Fruit fly (Drosophila melanogaster) whole organism, embryonic: ENCODE data around the gene bsh.

ENCODE experiments used
- Awh ChIP-seq: fragments of 200-800 bp; sonication (Bioruptor generic); IDR thresholded peaks from 2 replicates; pipeline ENCODE4, ENCODE4 v1.3.6; 2022; ENCODE audit warnings: missing biosample characterization, missing genetic modification characterization
- CG10979 ChIP-seq: fragments of 200-800 bp; sonication (Bioruptor generic); optimal IDR thresholded peaks from 2 replicates; lab custom pipeline; 2018; ENCODE audit warnings: missing biosample characterization, mild to moderate bottlenecking, missing genetic modification characterization, moderate library complexity
- CG11398 ChIP-seq: fragments of 200-800 bp; sonication (Bioruptor generic); optimal IDR thresholded peaks from 2 replicates; lab custom pipeline; 2016; ENCODE audit warnings: missing biosample characterization, missing genetic modification characterization
- CG11560 ChIP-seq: fragments of 200-800 bp; sonication (Bioruptor generic); IDR thresholded peaks from 3 replicates; pipeline ENCODE4 v1.3.6; 2022; ENCODE audit warnings: missing biosample characterization, missing genetic modification characterization
- CG12659 ChIP-seq: fragments of 200-800 bp; sonication (Bioruptor generic); optimal IDR thresholded peaks from 3 replicates; lab custom pipeline; 2017; ENCODE audit warnings: mild to moderate bottlenecking, missing biosample characterization, missing genetic modification reagents, missing genetic modification characterization
- CG14667 ChIP-seq: fragments of 200-800 bp; sonication (Bioruptor generic); IDR thresholded peaks from 2 replicates; pipeline ENCODE4 v1.3.6; 2022; ENCODE audit warnings: missing biosample characterization, missing genetic modification characterization
- CG15011 ChIP-seq: fragments of 200-800 bp; sonication (Bioruptor generic); optimal IDR thresholded peaks from 3 replicates; lab custom pipeline; 2018; ENCODE audit warnings: missing biosample characterization, mild to moderate bottlenecking, missing genetic modification characterization
- CG1529 ChIP-seq: fragments of 200-800 bp; sonication (Bioruptor generic); optimal IDR thresholded peaks from 3 replicates; lab custom pipeline; 2018; ENCODE audit warnings: missing biosample characterization, missing genetic modification characterization
- CG1647 ChIP-seq: fragments of 200-800 bp; sonication (Bioruptor generic); optimal IDR thresholded peaks from 3 replicates; lab custom pipeline; 2016; ENCODE audit warnings: missing biosample characterization, missing genetic modification characterization
- CG18011 ChIP-seq: fragments of 200-800 bp; sonication (Bioruptor generic); optimal IDR thresholded peaks from 2 replicates; lab custom pipeline; 2017; ENCODE audit warnings: missing biosample characterization, missing genetic modification characterization, mild to moderate bottlenecking, moderate library complexity, missing genotype
- CG18476 ChIP-seq: fragments of 200-800 bp; sonication (Bioruptor generic); optimal IDR thresholded peaks from 2 replicates; lab custom pipeline; 2016; ENCODE audit warnings: missing biosample characterization, mild to moderate bottlenecking, missing genetic modification characterization
- CG2116 ChIP-seq: fragments of 200-800 bp; sonication (Bioruptor generic); optimal IDR thresholded peaks from 3 replicates; lab custom pipeline; 2018; ENCODE audit warnings: missing biosample characterization, mild to moderate bottlenecking, missing genetic modification characterization
- CG2129 ChIP-seq: fragments of 200-800 bp; sonication (Bioruptor generic); IDR thresholded peaks from 2 replicates; pipeline ENCODE4 v1.3.6; 2022; ENCODE audit warnings: missing biosample characterization, missing genetic modification characterization; ENCODE audit not compliant: partially characterized antibody
- CG32772 ChIP-seq: fragments of 200-800 bp; sonication (Bioruptor generic); IDR thresholded peaks from 2 replicates; pipeline ENCODE4 v1.3.6; 2022; ENCODE audit warnings: missing biosample characterization, missing genetic modification characterization
- CG3407 ChIP-seq: fragments of 200-800 bp; sonication (Bioruptor generic); optimal IDR thresholded peaks from 2 replicates; lab custom pipeline; 2018; ENCODE audit warnings: missing biosample characterization, mild to moderate bottlenecking, missing genetic modification characterization
- CG34376 ChIP-seq: fragments of 200-800 bp; sonication (Bioruptor generic); optimal IDR thresholded peaks from 2 replicates; lab custom pipeline; 2018; ENCODE audit warnings: missing biosample characterization, mild to moderate bottlenecking, missing genetic modification characterization
- CG42726 ChIP-seq: fragments of 200-800 bp; sonication (Bioruptor generic); IDR thresholded peaks from 2 replicates; pipeline ENCODE4 v1.3.6; 2022; ENCODE audit warnings: missing biosample characterization, missing genetic modification characterization; ENCODE audit not compliant: partially characterized antibody
- Dll ChIP-seq: fragments of 200-800 bp; sonication (Bioruptor generic); IDR thresholded peaks from 4 replicates; pipeline ENCODE4 v1.3.6; 2022; ENCODE audit warnings: missing biosample characterization, missing genetic modification characterization; ENCODE audit not compliant: partially characterized antibody
- Ets65A ChIP-seq: fragments of 200-800 bp; sonication (Bioruptor generic); peaks from one replicate; lab custom pipeline; 2016; ENCODE audit warnings: missing biosample characterization, missing genetic modification characterization
- H15 ChIP-seq: fragments of 200-800 bp; sonication (Bioruptor generic); IDR thresholded peaks from 3 replicates; pipeline ENCODE4 v1.3.6; 2022; ENCODE audit warnings: missing biosample characterization, missing genetic modification characterization
- H2.0 ChIP-seq: fragments of 200-800 bp; sonication (Bioruptor generic); IDR thresholded peaks from 2 replicates; pipeline ENCODE4 v1.3.6; 2022; ENCODE audit warnings: missing biosample characterization, missing genetic modification characterization
- Hmx ChIP-seq: fragments of 200-800 bp; sonication (Bioruptor generic); optimal IDR thresholded peaks from 2 replicates; lab custom pipeline; 2016; ENCODE audit warnings: missing biosample characterization, missing genetic modification characterization
- Hr3 ChIP-seq: fragments of 200-800 bp; sonication (Bioruptor generic); optimal IDR thresholded peaks from 3 replicates; lab custom pipeline; 2016; ENCODE audit warnings: missing biosample characterization, missing genetic modification characterization
- Hr51 ChIP-seq, 2 experiments: fragments of 200-800 bp; sonication (Bioruptor generic); optimal IDR thresholded peaks; 2 replicates in 1 of 2; 3 replicates in 1 of 2; lab custom pipeline; 2016 to 2018; ENCODE audit warnings: missing biosample characterization in 2 of 2, missing genetic modification characterization in 2 of 2, mild to moderate bottlenecking in 1 of 2, moderate library complexity in 1 of 2
- Hr78 ChIP-seq, 2 experiments: fragments of 200-800 bp in 1 of 2; fragments of >200 bp in 1 of 2; sonication (Bioruptor generic) in 1 of 2; optimal IDR thresholded peaks; 2 replicates each; lab custom pipeline; 2017 to 2019; ENCODE audit warnings: missing biosample characterization in 2 of 2, missing genetic modification characterization in 2 of 2, mild to moderate bottlenecking in 1 of 2, moderate library complexity in 1 of 2
- MBD-R2 ChIP-seq: fragments of 200-800 bp; sonication (Bioruptor generic); IDR thresholded peaks from 2 replicates; pipeline ENCODE4 v1.3.6; 2022; ENCODE audit warnings: missing biosample characterization, missing genetic modification characterization
- Mrtf ChIP-seq: fragments of 200-800 bp; sonication (Bioruptor generic); IDR thresholded peaks from 3 replicates; pipeline ENCODE4 v1.3.6; 2022; ENCODE audit warnings: missing biosample characterization, missing genetic modification characterization
- Pdp1 ChIP-seq, 2 experiments: fragments of 200-800 bp; sonication (Bioruptor generic); optimal IDR thresholded peaks; 3 replicates each; lab custom pipeline; 2016; ENCODE audit warnings: missing biosample characterization in 2 of 2, missing genetic modification characterization in 2 of 2, mild to moderate bottlenecking in 1 of 2, moderate library complexity in 1 of 2
- YL-1 ChIP-seq: fragments of 200-800 bp; sonication (Bioruptor generic); optimal IDR thresholded peaks from 3 replicates; lab custom pipeline; 2017; ENCODE audit warnings: missing biosample characterization, mild to moderate bottlenecking, missing genetic modification characterization
- bsh ChIP-seq, 2 experiments: fragments of 200-800 bp; sonication (Bioruptor generic); optimal IDR thresholded peaks; 2 replicates each; lab custom pipeline; 2017 to 2018; ENCODE audit warnings: mild to moderate bottlenecking in 2 of 2, missing biosample characterization in 2 of 2, missing genetic modification characterization in 2 of 2, moderate library complexity in 1 of 2
- chif ChIP-seq, 2 experiments: fragments of 200-800 bp; sonication (Bioruptor generic); optimal IDR thresholded peaks; 3 replicates each; lab custom pipeline; 2016; ENCODE audit warnings: missing biosample characterization in 2 of 2, missing genetic modification characterization in 2 of 2
- dimm ChIP-seq: fragments of 200-800 bp; sonication (Bioruptor generic); IDR thresholded peaks from 2 replicates; pipeline ENCODE4 v1.3.6; 2022; ENCODE audit warnings: missing biosample characterization, missing genetic modification characterization
- dpn ChIP-seq, 2 experiments: fragments of 200-800 bp; sonication (Bioruptor generic); optimal IDR thresholded peaks; 3 replicates each; lab custom pipeline; 2016; ENCODE audit warnings: missing biosample characterization in 2 of 2, missing genetic modification characterization in 2 of 2
- dysf ChIP-seq: fragments of 200-800 bp; sonication (Bioruptor generic); IDR thresholded peaks from 3 replicates; pipeline ENCODE4 v1.3.6; 2022; ENCODE audit warnings: missing biosample characterization, missing genetic modification characterization
- inv ChIP-seq: fragments of 200-800 bp; sonication (Bioruptor generic); IDR thresholded peaks from 2 replicates; pipeline ENCODE4 v1.3.6; 2022; ENCODE audit warnings: missing biosample characterization, missing genetic modification characterization; ENCODE audit not compliant: partially characterized antibody
- jumu ChIP-seq: fragments of 200-800 bp; sonication (Bioruptor generic); optimal IDR thresholded peaks from 3 replicates; lab custom pipeline; 2016; ENCODE audit warnings: missing biosample characterization, missing genetic modification characterization
- lov ChIP-seq, 2 experiments: fragments of 200-800 bp in 1 of 2; fragments of >200 bp in 1 of 2; sonication (Bioruptor generic) in 1 of 2; IDR thresholded peaks in 1 of 2; optimal IDR thresholded peaks in 1 of 2; 2 replicates in 1 of 2; 3 replicates in 1 of 2; pipeline versions ENCODE4 v1.3.6 to Lab custom; 2017 to 2022; ENCODE audit warnings: missing biosample characterization in 1 of 2, missing genetic modification characterization in 1 of 2
- p53 ChIP-seq: fragments of 200-800 bp; sonication (Bioruptor generic); optimal IDR thresholded peaks from 2 replicates; lab custom pipeline; 2016; ENCODE audit warnings: missing biosample characterization, missing genetic modification characterization
- pum ChIP-seq: fragments of 200-800 bp; sonication (Bioruptor generic); optimal IDR thresholded peaks from 2 replicates; lab custom pipeline; 2016; ENCODE audit warnings: missing biosample characterization, missing genetic modification characterization
- sd ChIP-seq: fragments of 200-800 bp; sonication (Bioruptor generic); optimal IDR thresholded peaks from 3 replicates; lab custom pipeline; 2018; ENCODE audit warnings: missing biosample characterization, mild to moderate bottlenecking, missing genetic modification characterization, moderate library complexity
- ssp ChIP-seq: fragments of 200-800 bp; sonication (Bioruptor generic); IDR thresholded peaks from 2 replicates; pipeline ENCODE4 v1.3.6; 2022; ENCODE audit warnings: missing biosample characterization, missing genetic modification characterization
- unpg ChIP-seq: fragments of 200-800 bp; sonication (Bioruptor generic); optimal IDR thresholded peaks from 3 replicates; lab custom pipeline; 2018; ENCODE audit warnings: missing biosample characterization, mild to moderate bottlenecking, missing genetic modification characterization, moderate library complexity
- zen ChIP-seq: fragments of 200-800 bp; sonication (Bioruptor generic); optimal IDR thresholded peaks from 3 replicates; lab custom pipeline; 2018; ENCODE audit warnings: missing biosample characterization, mild to moderate bottlenecking, missing genetic modification characterization, moderate library complexity

The bsh gene

DNA sequence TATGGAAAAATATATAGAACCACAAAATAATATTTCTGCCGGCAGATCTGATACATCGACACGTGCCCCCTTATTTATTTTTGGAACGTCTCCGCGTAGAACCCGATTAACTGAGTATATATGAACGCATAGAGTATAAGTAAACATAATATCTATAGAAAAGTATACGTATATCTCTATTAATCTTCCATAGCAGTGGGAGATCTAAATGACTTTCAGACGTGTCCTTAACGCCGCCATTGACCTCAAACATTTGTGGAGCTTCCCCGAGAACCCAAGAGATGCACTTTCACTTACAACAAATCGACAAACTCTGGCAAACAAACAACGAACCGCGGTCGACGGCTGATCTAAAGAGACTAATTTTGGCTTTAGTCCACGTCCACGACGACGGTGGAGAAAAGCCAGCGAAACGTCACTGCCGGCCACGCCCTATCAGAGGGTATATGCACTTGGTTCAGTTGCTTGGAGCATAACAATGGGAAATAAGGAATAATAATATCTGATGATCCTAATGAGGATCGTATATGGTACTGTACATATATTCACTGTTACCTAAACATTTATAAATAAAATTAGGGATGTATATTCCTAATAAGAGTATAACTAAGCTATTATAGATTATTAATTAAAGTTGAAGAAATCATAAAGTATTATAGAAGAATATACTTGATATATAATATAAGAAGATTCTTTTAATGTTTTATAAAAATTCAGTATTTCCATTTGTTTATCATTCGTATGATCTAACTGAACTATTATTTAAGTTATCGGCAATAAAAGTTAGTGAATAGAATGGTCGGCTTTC is 4.9 kb downstream of the bsh start, which contains the start of gene fbp (continued):
- TF ChIP-seq Mrtf (GFP tag; lab: Robert Waterston, UW) (peak; percentile 28; the same call in 1 of the 3 replicates), CG3407 (GFP tag; lab: Kevin White, UChicago) (peak; percentile 37), CG11398 (no peak), CG1529 (GFP tag; lab: Kevin White, UChicago) (peak; percentile 46), CG2116 (GFP tag; lab: Kevin White, UChicago) (peak; percentile 36), bsh (GFP tag; optimal IDR thresholded peaks at IDR 0.05; lab: Kevin White, UChicago) (peak; percentile 56 to 61), lov (optimal IDR thresholded peaks at IDR 0.05; lab: Kevin White, UChicago) (no peak), lov (GFP tag; IDR thresholded peaks at IDR 0.05; lab: Robert Waterston, UW) (0 out of 3 replicates have a peak, but pooled peaks have one; percentile 41), CG2129 (GFP tag; lab: Robert Waterston, UW) (no peak), unpg (GFP tag; lab: Kevin White, UChicago) (peak; percentile 17), ssp (GFP tag; lab: Robert Waterston, UW) (0 out of 2 replicates have a peak, but pooled peaks have one; percentile 17), sd (tag; lab: Kevin White, UChicago) (no peak), pum (GFP tag; lab: Kevin White, UChicago) (no peak), CG12659 (GFP tag; lab: Kevin White, UChicago) (peak; percentile 82), dysf (peak; percentile 61; the same call in 2 of the 3 replicates), YL-1 (GFP tag; lab: Kevin White, UChicago) (no peak), Hmx (GFP tag; lab: Kevin White, UChicago) (no peak), H2.0 (0 out of 2 replicates have a peak, but pooled peaks have one; percentile 41), CG34376 (GFP tag; lab: Kevin White, UChicago) (peak; percentile 75)

DNA sequence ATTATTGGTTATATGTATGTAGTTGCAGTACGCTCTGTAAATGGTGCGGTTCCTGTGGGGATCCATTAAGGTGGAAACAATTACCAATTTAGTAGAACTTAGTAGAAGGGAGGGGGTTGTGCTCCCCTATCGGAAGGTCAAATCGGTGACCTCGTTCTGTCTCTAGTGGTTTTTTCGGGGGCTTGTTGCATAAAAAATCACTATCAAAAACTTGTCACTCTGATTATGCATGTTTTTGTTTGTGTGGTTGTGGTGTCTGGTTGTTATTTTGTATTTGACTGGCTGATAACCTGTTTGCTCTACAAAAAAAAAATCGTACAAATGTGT is 5.5 kb downstream of the bsh start:
- TF ChIP-seq Hr78 (GFP tag; optimal IDR thresholded peaks at IDR 0.05; lab: Kevin White, UChicago) (peak in 1 of 2 experiments; percentile 71), Pdp1 (GFP tag; optimal IDR thresholded peaks at IDR 0.05; lab: Kevin White, UChicago) (peak in 1 of 2 experiments; percentile 96), Awh (GFP tag; lab: Robert Waterston, UW) (0 out of 2 replicates have a peak, but pooled peaks have one; percentile 20), CG1647 (no peak)
- TF ChIP-seq, all 482 proteins: peak for 3

DNA sequence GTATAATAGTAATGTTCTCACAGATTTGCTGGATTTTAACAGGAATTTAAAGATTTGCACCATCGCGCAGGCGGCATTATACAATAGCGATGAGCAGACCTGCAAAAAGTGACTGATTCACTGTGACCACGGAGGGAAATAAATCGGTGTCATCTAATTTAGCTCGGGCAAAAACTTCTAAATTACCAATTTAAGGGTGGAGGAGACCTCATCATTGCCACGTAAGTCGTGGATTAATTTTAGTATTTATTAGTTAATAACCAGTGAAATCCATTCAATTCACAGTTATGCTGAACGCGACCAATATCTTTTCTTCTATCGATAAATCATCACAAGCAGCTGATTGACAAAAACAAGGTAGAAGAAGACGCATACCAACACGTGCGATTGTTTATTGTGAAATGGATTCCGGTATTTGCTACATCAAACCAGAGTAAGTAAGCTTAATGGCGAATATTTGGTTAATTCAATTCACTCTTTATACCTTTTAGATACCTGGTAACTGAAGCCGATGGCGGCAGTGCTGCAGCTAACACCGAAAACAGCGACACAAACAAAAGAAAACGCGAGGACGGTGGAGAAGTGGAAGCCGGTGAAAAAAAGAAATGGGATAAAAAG is 10.2 kb downstream of the bsh start, which contains the start of the genes CG10628 and Dus3:
Gene CG10628 (minus strand): TSS at position 105 of the 618 bp plus-strand sequence.
Gene Dus3 (plus strand): TSS at position 369 of the 618 bp plus-strand sequence.
- TF ChIP-seq CG15011 (GFP tag; lab: Kevin White, UChicago) (peak; percentile 80), H15 (GFP tag; lab: Robert Waterston, UW) (peak; percentile 89), Dll (peak; percentile 77), CG18476 (peak; percentile 83), Ets65A (GFP tag; lab: Kevin White, UChicago) (peak; percentile 99), CG10979 (peak; percentile 86), MBD-R2 (GFP tag; lab: Robert Waterston, UW) (peak; percentile 97), dpn (GFP tag; optimal IDR thresholded peaks at IDR 0.05; lab: Kevin White, UChicago) (peak; percentile 95), zen (tag; lab: Kevin White, UChicago) (peak; percentile 83), Hr51 (GFP tag; optimal IDR thresholded peaks at IDR 0.05; lab: Kevin White, UChicago) (peak; percentile 89 to 93), p53 (GFP tag; lab: Kevin White, UChicago) (peak; percentile 73), jumu (peak; percentile 94), Hr3 (GFP tag; lab: Kevin White, UChicago) (peak; percentile 91), CG14667 (peak; percentile 83), CG42726 (GFP tag; lab: Robert Waterston, UW) (peak; percentile 45; the same call in 1 of the 2 replicates), CG32772 (GFP tag; lab: Robert Waterston, UW) (peak; percentile 91), dimm (GFP tag; lab: Robert Waterston, UW) (peak; percentile 75), CG11398 (peak; percentile 87), CG18011 (GFP tag; lab: Kevin White, UChicago) (peak; percentile 80), CG11560 (tag; lab: Robert Waterston, UW) (peak; percentile 72; the same call in 2 of the 3 replicates), inv (GFP tag; lab: Robert Waterston, UW) (peak; percentile 42; the same call in 1 of the 2 replicates), sd (tag; lab: Kevin White, UChicago) (peak; percentile 97), chif (GFP tag; optimal IDR thresholded peaks at IDR 0.05; lab: Kevin White, UChicago) (peak; percentile 87 to 90)
